Worm (Caenorhabditis elegans) whole organism, L3 larva: Measurements from ENCODE around the gene lips-11.

Experiments used
- R02D3.7 ChIP-seq: fragments of 150-350 bp; optimal IDR thresholded peaks from 2 replicates; lab custom pipeline; 2014; ENCODE audit warnings: missing biosample characterization, missing genetic modification characterization
- ZK546.5 ChIP-seq: sonication (generic microtip); optimal IDR thresholded peaks from 2 replicates; lab custom pipeline; 2017; ENCODE audit warnings: missing biosample characterization, missing genetic modification characterization
- aly-2 ChIP-seq: fragments of 150-350 bp; optimal IDR thresholded peaks from 2 replicates; lab custom pipeline; 2014; ENCODE audit warnings: missing biosample characterization, missing genetic modification characterization
- ama-1 ChIP-seq: fragments of 150-350 bp; optimal IDR thresholded peaks from 2 replicates; lab custom pipeline; 2018
- ceh-16 ChIP-seq: sonication (generic microtip); optimal IDR thresholded peaks from 2 replicates; lab custom pipeline; 2017; ENCODE audit warnings: missing biosample characterization, missing genetic modification characterization
- ceh-28 ChIP-seq: fragments of 150-350 bp; optimal IDR thresholded peaks from 2 replicates; lab custom pipeline; 2014; ENCODE audit warnings: missing biosample characterization, missing genetic modification reagents, missing genetic modification characterization
- ceh-82 ChIP-seq: fragments of 150-350 bp; optimal IDR thresholded peaks from 2 replicates; lab custom pipeline; 2014; ENCODE audit warnings: missing biosample characterization, missing genetic modification characterization
- ceh-9 ChIP-seq: sonication (generic microtip); optimal IDR thresholded peaks from 2 replicates; lab custom pipeline; 2018; ENCODE audit warnings: missing biosample characterization, missing genetic modification characterization
- daf-12 ChIP-seq: fragments of 150-350 bp; optimal IDR thresholded peaks from 2 replicates; lab custom pipeline; 2014; ENCODE audit warnings: missing biosample characterization, missing genetic modification reagents, missing genetic modification characterization
- egl-27 ChIP-seq: sonication (generic microtip); optimal IDR thresholded peaks from 4 replicates; lab custom pipeline; 2017; ENCODE audit warnings: missing biosample characterization, missing genetic modification reagents, missing genetic modification characterization
- egl-5 ChIP-seq: fragments of 150-350 bp; optimal IDR thresholded peaks from 2 replicates; lab custom pipeline; 2017; ENCODE audit warnings: missing biosample characterization, missing genetic modification reagents, missing genetic modification characterization, inconsistent platforms
- elt-1 ChIP-seq: fragments of 150-350 bp; optimal IDR thresholded peaks from 2 replicates; lab custom pipeline; 2014; ENCODE audit warnings: missing biosample characterization, missing genetic modification characterization
- elt-2 ChIP-seq: sonication (generic microtip); optimal IDR thresholded peaks from 2 replicates; lab custom pipeline; 2016; ENCODE audit warnings: missing genetic modification reagents, mild to moderate bottlenecking, missing genetic modification characterization, missing compliant biosample characterization
- elt-3 ChIP-seq, 3 experiments: fragments of 150-350 bp in 1 of 3; sonication (generic microtip) in 2 of 3; optimal IDR thresholded peaks; 2 replicates in 2 of 3; 4 replicates in 1 of 3; lab custom pipeline; 2014 to 2017; ENCODE audit warnings: missing biosample characterization in 3 of 3, missing genetic modification characterization in 3 of 3
- eor-1 ChIP-seq, 2 experiments: fragments of 150-350 bp; optimal IDR thresholded peaks; 2 replicates each; lab custom pipeline; 2014 to 2018; ENCODE audit warnings: missing biosample characterization in 2 of 2, missing genetic modification characterization in 2 of 2
- fkh-10 ChIP-seq: sonication (generic microtip); optimal IDR thresholded peaks from 2 replicates; lab custom pipeline; 2017; ENCODE audit warnings: missing biosample characterization, missing genetic modification reagents, missing genetic modification characterization
- fkh-2 ChIP-seq: fragments of 150-350 bp; optimal IDR thresholded peaks from 2 replicates; lab custom pipeline; 2014; ENCODE audit warnings: missing biosample characterization, missing genetic modification reagents, missing genetic modification characterization
- fos-1 ChIP-seq: fragments of 150-350 bp; optimal IDR thresholded peaks from 2 replicates; lab custom pipeline; 2014; ENCODE audit warnings: missing biosample characterization, missing genetic modification characterization
- hmg-11 ChIP-seq: sonication (generic microtip); optimal IDR thresholded peaks from 2 replicates; lab custom pipeline; 2016; ENCODE audit warnings: missing genetic modification characterization, missing compliant biosample characterization
- jun-1 ChIP-seq: fragments of 150-350 bp; optimal IDR thresholded peaks from 2 replicates; lab custom pipeline; 2014; ENCODE audit warnings: missing biosample characterization, missing genetic modification reagents, missing genetic modification characterization
- lin-15B ChIP-seq: fragments of 150-350 bp; optimal IDR thresholded peaks from 2 replicates; lab custom pipeline; 2014; ENCODE audit warnings: missing biosample characterization, missing genetic modification characterization
- lin-39 ChIP-seq: fragments of 150-350 bp; optimal IDR thresholded peaks from 2 replicates; lab custom pipeline; 2018; ENCODE audit warnings: missing biosample characterization, missing genetic modification reagents, missing genetic modification characterization
- lsy-12 ChIP-seq: sonication (generic microtip); optimal IDR thresholded peaks from 2 replicates; lab custom pipeline; 2016; ENCODE audit warnings: mild to moderate bottlenecking, missing genetic modification characterization, missing compliant biosample characterization
- mdl-1 ChIP-seq: fragments of 150-350 bp; optimal IDR thresholded peaks from 2 replicates; lab custom pipeline; 2014; ENCODE audit warnings: missing biosample characterization, missing genetic modification characterization
- mml-1 ChIP-seq: fragments of 150-350 bp; sonication (generic microtip); optimal IDR thresholded peaks from 3 replicates; lab custom pipeline; 2014; ENCODE audit warnings: missing biosample characterization, missing genetic modification characterization
- nfya-1 ChIP-seq: sonication (generic microtip); optimal IDR thresholded peaks from 2 replicates; lab custom pipeline; 2017; ENCODE audit warnings: missing genetic modification characterization, mild to moderate bottlenecking, missing compliant biosample characterization, antibody characterized with exemption, moderate library complexity; ENCODE audit not compliant: insufficient read depth
- nhr-11 ChIP-seq: fragments of 150-350 bp; optimal IDR thresholded peaks from 2 replicates; lab custom pipeline; 2014; ENCODE audit warnings: missing biosample characterization, missing genetic modification characterization
- nhr-12 ChIP-seq: fragments of 150-350 bp; optimal IDR thresholded peaks from 2 replicates; lab custom pipeline; 2014; ENCODE audit warnings: missing biosample characterization, missing genetic modification characterization
- nhr-23 ChIP-seq: fragments of 150-350 bp; optimal IDR thresholded peaks from 2 replicates; lab custom pipeline; 2014; ENCODE audit warnings: missing biosample characterization, missing genetic modification reagents, missing genetic modification characterization
- nhr-237 ChIP-seq: fragments of 150-350 bp; optimal IDR thresholded peaks from 2 replicates; lab custom pipeline; 2014; ENCODE audit warnings: missing biosample characterization, missing genetic modification characterization
- nhr-25 ChIP-seq: sonication (generic microtip); optimal IDR thresholded peaks from 2 replicates; lab custom pipeline; 2017; ENCODE audit warnings: missing biosample characterization, missing genetic modification characterization
- nhr-28 ChIP-seq: fragments of 150-350 bp; optimal IDR thresholded peaks from 2 replicates; lab custom pipeline; 2014; ENCODE audit warnings: missing biosample characterization, missing genetic modification characterization
- nhr-43 ChIP-seq: sonication (generic microtip); optimal IDR thresholded peaks from 2 replicates; lab custom pipeline; 2016; ENCODE audit warnings: mild to moderate bottlenecking, missing genetic modification characterization, missing compliant biosample characterization; ENCODE audit not compliant: poor library complexity, severe bottlenecking
- nhr-67 ChIP-seq: fragments of 150-350 bp; optimal IDR thresholded peaks from 2 replicates; lab custom pipeline; 2014; ENCODE audit warnings: missing biosample characterization, missing genetic modification characterization
- nhr-76 ChIP-seq: fragments of 150-350 bp; sonication (generic microtip); optimal IDR thresholded peaks from 5 replicates; lab custom pipeline; 2014; ENCODE audit warnings: missing biosample characterization, missing genetic modification characterization
- nhr-77 ChIP-seq: fragments of 150-350 bp; optimal IDR thresholded peaks from 2 replicates; lab custom pipeline; 2014; ENCODE audit warnings: missing biosample characterization, missing genetic modification characterization
- pha-4 ChIP-seq: fragments of 150-350 bp; optimal IDR thresholded peaks from 2 replicates; lab custom pipeline; 2014; ENCODE audit warnings: missing biosample characterization, missing genetic modification reagents, missing genetic modification characterization
- pqm-1 ChIP-seq: fragments of 150-350 bp; optimal IDR thresholded peaks from 2 replicates; lab custom pipeline; 2017; ENCODE audit warnings: missing biosample characterization, missing genetic modification characterization, inconsistent platforms
- sea-2 ChIP-seq: fragments of 150-350 bp; sonication (generic microtip); optimal IDR thresholded peaks from 4 replicates; lab custom pipeline; 2014; ENCODE audit warnings: missing biosample characterization, missing genetic modification reagents, missing genetic modification characterization
- skn-1 ChIP-seq: fragments of 150-350 bp; optimal IDR thresholded peaks from 2 replicates; lab custom pipeline; 2014; ENCODE audit warnings: missing biosample characterization, missing genetic modification characterization
- snpc-4 ChIP-seq: fragments of 150-350 bp; optimal IDR thresholded peaks from 2 replicates; lab custom pipeline; 2014; ENCODE audit warnings: missing biosample characterization, missing genetic modification characterization
- tbx-2 ChIP-seq: sonication (generic microtip); optimal IDR thresholded peaks from 2 replicates; lab custom pipeline; 2016; ENCODE audit warnings: mild to moderate bottlenecking, missing genetic modification characterization, missing compliant biosample characterization
- unc-39 ChIP-seq: sonication (generic microtip); optimal IDR thresholded peaks from 4 replicates; lab custom pipeline; 2017; ENCODE audit warnings: missing biosample characterization, missing genetic modification characterization
- unc-62 ChIP-seq: fragments of 150-350 bp; sonication (generic microtip); optimal IDR thresholded peaks from 4 replicates; lab custom pipeline; 2014; ENCODE audit warnings: missing biosample characterization, missing genetic modification reagents, missing genetic modification characterization
- zag-1 ChIP-seq: fragments of 150-350 bp; optimal IDR thresholded peaks from 2 replicates; lab custom pipeline; 2014; ENCODE audit warnings: missing biosample characterization, missing genetic modification characterization
- ztf-11 ChIP-seq: fragments of 150-350 bp; optimal IDR thresholded peaks from 2 replicates; lab custom pipeline; 2014; ENCODE audit warnings: missing biosample characterization, missing genetic modification characterization
- ztf-4 ChIP-seq: fragments of 150-350 bp; optimal IDR thresholded peaks from 2 replicates; lab custom pipeline; 2014; ENCODE audit warnings: missing biosample characterization, missing genetic modification characterization

The lips-11 gene

ce11 chrII:1085546-1085945 lies 25.3 kb downstream of the lips-11 start:
- TF ChIP-seq jun-1 (no peak), ceh-28 (tag; lab: Kevin White, UChicago) (no peak), nhr-43 (tag; lab: Kevin White, UChicago) (no peak), pqm-1 (tag; lab: Kevin White, UChicago) (no peak), lin-39 (tag; lab: Kevin White, UChicago) (no peak), nhr-67 (tag; lab: Kevin White, UChicago) (no peak), egl-5 (tag; lab: Kevin White, UChicago) (no peak), unc-62 (GFP tag; lab: Kevin White, UChicago) (no peak), ceh-9 (tag; lab: Kevin White, UChicago) (no peak), mdl-1 (tag; lab: Kevin White, UChicago) (no peak), nhr-25 (tag; lab: Kevin White, UChicago) (no peak), aly-2 (tag; lab: Kevin White, UChicago) (no peak), zag-1 (tag; lab: Kevin White, UChicago) (no peak), lsy-12 (tag; lab: Kevin White, UChicago) (no peak), fkh-10 (no peak)

- TF ChIP-seq skn-1 (peak; percentile 81), ama-1 (lab: Kevin White, UChicago) (no peak), ztf-4 (tag; lab: Kevin White, UChicago) (no peak), egl-27 (tag; lab: Kevin White, UChicago) (no peak), hmg-11 (peak; percentile 59), elt-1 (no peak), zag-1 (tag; lab: Kevin White, UChicago) (no peak), nhr-25 (tag; lab: Kevin White, UChicago) (no peak), R02D3.7 (no peak), nhr-28 (tag; lab: Kevin White, UChicago) (no peak), unc-39 (no peak), lin-15B (tag; lab: Kevin White, UChicago) (peak; percentile 10), nfya-1 (peak; percentile 61), ztf-11 (tag; lab: Kevin White, UChicago) (no peak), snpc-4 (tag; lab: Kevin White, UChicago) (peak; percentile 32), tbx-2 (tag; lab: Kevin White, UChicago) (no peak), nhr-77 (tag; lab: Kevin White, UChicago) (no peak), nhr-23 (tag; lab: Kevin White, UChicago) (no peak), mdl-1 (tag; lab: Kevin White, UChicago) (no peak), fkh-10 (no peak), aly-2 (tag; lab: Kevin White, UChicago) (no peak), elt-3 (tag; optimal IDR thresholded peaks at IDR 0.05; lab: Kevin White, UChicago) (no peak), mml-1 (tag; lab: Kevin White, UChicago) (no peak), ceh-16 (no peak), egl-5 (tag; lab: Kevin White, UChicago) (peak; percentile 57), nhr-11 (tag; lab: Kevin White, UChicago) (no peak), eor-1 (tag; optimal IDR thresholded peaks at IDR 0.05; lab: Kevin White, UChicago) (no peak), nhr-237 (tag; lab: Kevin White, UChicago) (no peak), pqm-1 (tag; lab: Kevin White, UChicago) (no peak), fos-1 (tag; lab: Kevin White, UChicago) (no peak), nhr-12 (tag; lab: Kevin White, UChicago) (no peak), pha-4 (tag; lab: Kevin White, UChicago) (peak; percentile 35), fkh-2 (tag; lab: Kevin White, UChicago) (no peak), nhr-76 (tag; lab: Kevin White, UChicago) (no peak), ceh-28 (tag; lab: Kevin White, UChicago) (no peak), nhr-43 (tag; lab: Kevin White, UChicago) (no peak), ZK546.5 (tag; lab: Kevin White, UChicago) (no peak), elt-2 (no peak), nhr-67 (tag; lab: Kevin White, UChicago) (no peak), jun-1 (no peak), sea-2 (GFP tag; lab: Kevin White, UChicago) (no peak), lin-39 (tag; lab: Kevin White, UChicago) (peak; percentile 11), lsy-12 (tag; lab: Kevin White, UChicago) (no peak), unc-62 (GFP tag; lab: Kevin White, UChicago) (no peak), daf-12 (no peak), ceh-82 (tag; lab: Kevin White, UChicago) (no peak), ceh-9 (tag; lab: Kevin White, UChicago) (no peak)
These were observed 25.9 kb downstream of the lips-11 start for ce11 chrII:1084899-1085298.
